Worm (Caenorhabditis elegans) whole organism, L2 larva: ENCODE measurements around the gene T22B7.8.

ENCODE experiments used
- C34F6.9 ChIP-seq: fragments of 150-350 bp; optimal IDR thresholded peaks from 2 replicates; lab custom pipeline; 2014; ENCODE audit warnings: missing biosample characterization, missing genetic modification characterization
- F13H6.1 ChIP-seq: sonication (generic microtip); optimal IDR thresholded peaks from 2 replicates; lab custom pipeline; 2016; ENCODE audit warnings: missing genetic modification characterization, missing compliant biosample characterization
- R02D3.7 ChIP-seq: fragments of 150-350 bp; optimal IDR thresholded peaks from 2 replicates; lab custom pipeline; 2014; ENCODE audit warnings: missing biosample characterization, missing genetic modification characterization
- Y55F3AM.14 ChIP-seq: fragments of 200-800 bp; sonication (Bioruptor generic); optimal IDR thresholded peaks from 2 replicates; lab custom pipeline; 2018; ENCODE audit warnings: mild to moderate bottlenecking, missing genetic modification characterization, missing compliant biosample characterization
- ZK546.5 ChIP-seq: sonication (generic microtip); optimal IDR thresholded peaks from 2 replicates; lab custom pipeline; 2017; ENCODE audit warnings: missing biosample characterization, missing genetic modification characterization
- alr-1 ChIP-seq: fragments of 150-350 bp; optimal IDR thresholded peaks from 2 replicates; lab custom pipeline; 2014; ENCODE audit warnings: missing biosample characterization, missing genetic modification characterization
- aly-2 ChIP-seq: fragments of 150-350 bp; optimal IDR thresholded peaks from 2 replicates; lab custom pipeline; 2014; ENCODE audit warnings: missing biosample characterization, missing genetic modification characterization
- blmp-1 ChIP-seq: sonication (generic microtip); optimal IDR thresholded peaks from 2 replicates; lab custom pipeline; 2017; ENCODE audit warnings: missing genetic modification characterization, mild to moderate bottlenecking, missing compliant biosample characterization, antibody characterized with exemption, moderate library complexity; ENCODE audit not compliant: insufficient read depth
- ceh-16 ChIP-seq: fragments of 150-350 bp; optimal IDR thresholded peaks from 2 replicates; lab custom pipeline; 2014; ENCODE audit warnings: missing biosample characterization, missing genetic modification characterization
- ceh-82 ChIP-seq: fragments of 150-350 bp; optimal IDR thresholded peaks from 2 replicates; lab custom pipeline; 2014; ENCODE audit warnings: missing biosample characterization, missing genetic modification characterization
- crh-2 ChIP-seq: sonication (generic microtip); optimal IDR thresholded peaks from 2 replicates; lab custom pipeline; 2017; ENCODE audit warnings: missing biosample characterization, missing genetic modification characterization
- dmd-4 ChIP-seq: sonication (generic microtip); optimal IDR thresholded peaks from 2 replicates; lab custom pipeline; 2017; ENCODE audit warnings: missing biosample characterization, missing genetic modification characterization
- egl-27 ChIP-seq: sonication (generic microtip); optimal IDR thresholded peaks from 3 replicates; lab custom pipeline; 2017; ENCODE audit warnings: missing biosample characterization, missing genetic modification reagents, missing genetic modification characterization
- elt-1 ChIP-seq: fragments of 150-350 bp; optimal IDR thresholded peaks from 2 replicates; lab custom pipeline; 2014; ENCODE audit warnings: missing biosample characterization, missing genetic modification characterization
- elt-3 ChIP-seq: sonication (generic microtip); optimal IDR thresholded peaks from 2 replicates; lab custom pipeline; 2017; ENCODE audit warnings: missing biosample characterization, missing genetic modification characterization
- fos-1 ChIP-seq: fragments of 150-350 bp; optimal IDR thresholded peaks from 2 replicates; lab custom pipeline; 2014; ENCODE audit warnings: missing biosample characterization, missing genetic modification characterization
- gmeb-1 ChIP-seq: fragments of 150-350 bp; optimal IDR thresholded peaks from 2 replicates; lab custom pipeline; 2014; ENCODE audit warnings: missing biosample characterization, missing genetic modification characterization
- lin-11 ChIP-seq: fragments of 150-350 bp; sonication (generic microtip); optimal IDR thresholded peaks from 2 replicates; lab custom pipeline; 2014; ENCODE audit warnings: missing biosample characterization, missing genetic modification characterization, inconsistent platforms, mixed read lengths
- lin-39 ChIP-seq: fragments of 150-350 bp; optimal IDR thresholded peaks from 2 replicates; lab custom pipeline; 2014; ENCODE audit warnings: missing biosample characterization, missing genetic modification reagents, missing genetic modification characterization
- lsy-2 ChIP-seq, 2 experiments: fragments of 150-350 bp in 1 of 2; sonication (generic microtip) in 1 of 2; optimal IDR thresholded peaks; 2 replicates each; lab custom pipeline; 2014 to 2017; ENCODE audit warnings: missing biosample characterization in 2 of 2, missing genetic modification characterization in 2 of 2
- mab-5 ChIP-seq: fragments of 150-350 bp; optimal IDR thresholded peaks from 2 replicates; lab custom pipeline; 2014; ENCODE audit warnings: missing biosample characterization, missing genetic modification characterization
- mbf-1 ChIP-seq: sonication (generic microtip); optimal IDR thresholded peaks from 2 replicates; lab custom pipeline; 2017; ENCODE audit warnings: missing biosample characterization, missing genetic modification characterization
- mdl-1 ChIP-seq, 2 experiments: fragments of 150-350 bp in 1 of 2; sonication (generic microtip) in 1 of 2; optimal IDR thresholded peaks; 2 replicates each; lab custom pipeline; 2017; ENCODE audit warnings: missing biosample characterization in 2 of 2, missing genetic modification characterization in 2 of 2
- nhr-10 ChIP-seq: sonication (generic microtip); optimal IDR thresholded peaks from 2 replicates; lab custom pipeline; 2017; ENCODE audit warnings: missing biosample characterization, missing genetic modification characterization
- nhr-11 ChIP-seq: fragments of 150-350 bp; optimal IDR thresholded peaks from 2 replicates; lab custom pipeline; 2014; ENCODE audit warnings: missing biosample characterization, missing genetic modification characterization
- nhr-12 ChIP-seq: fragments of 150-350 bp; optimal IDR thresholded peaks from 2 replicates; lab custom pipeline; 2014; ENCODE audit warnings: missing biosample characterization, missing genetic modification characterization
- nhr-129 ChIP-seq: fragments of 150-350 bp; optimal IDR thresholded peaks from 2 replicates; lab custom pipeline; 2014; ENCODE audit warnings: missing biosample characterization, missing genetic modification characterization
- nhr-21 ChIP-seq: fragments of 150-350 bp; optimal IDR thresholded peaks from 2 replicates; lab custom pipeline; 2014; ENCODE audit warnings: missing biosample characterization, missing genetic modification characterization
- nhr-23 ChIP-seq: fragments of 150-350 bp; optimal IDR thresholded peaks from 2 replicates; lab custom pipeline; 2014; ENCODE audit warnings: missing biosample characterization, missing genetic modification reagents, missing genetic modification characterization
- nhr-237 ChIP-seq: fragments of 150-350 bp; optimal IDR thresholded peaks from 2 replicates; lab custom pipeline; 2014; ENCODE audit warnings: missing biosample characterization, missing genetic modification characterization
- nhr-25 ChIP-seq: fragments of 150-350 bp; sonication (generic microtip); optimal IDR thresholded peaks from 3 replicates; lab custom pipeline; 2014; ENCODE audit warnings: missing biosample characterization, missing genetic modification characterization
- nhr-6 ChIP-seq: fragments of 150-350 bp; optimal IDR thresholded peaks from 2 replicates; lab custom pipeline; 2014; ENCODE audit warnings: missing biosample characterization, missing genetic modification characterization
- nhr-77 ChIP-seq: fragments of 150-350 bp; optimal IDR thresholded peaks from 2 replicates; lab custom pipeline; 2014; ENCODE audit warnings: missing biosample characterization, missing genetic modification characterization
- peb-1 ChIP-seq: fragments of 150-350 bp; optimal IDR thresholded peaks from 2 replicates; lab custom pipeline; 2014; ENCODE audit warnings: missing biosample characterization, missing genetic modification characterization
- sem-4 ChIP-seq: fragments of 150-350 bp; optimal IDR thresholded peaks from 2 replicates; lab custom pipeline; 2014; ENCODE audit warnings: missing biosample characterization, missing genetic modification reagents, missing genetic modification characterization
- skn-1 ChIP-seq: sonication (generic microtip); optimal IDR thresholded peaks from 2 replicates; lab custom pipeline; 2017; ENCODE audit warnings: missing biosample characterization, missing genetic modification characterization
- sma-3 ChIP-seq: sonication (generic microtip); optimal IDR thresholded peaks from 2 replicates; lab custom pipeline; 2016; ENCODE audit warnings: missing genetic modification reagents, missing genetic modification characterization, missing compliant biosample characterization
- sma-9 ChIP-seq, 2 experiments: fragments of 150-350 bp in 1 of 2; sonication (generic microtip) in 1 of 2; optimal IDR thresholded peaks; 2 replicates each; lab custom pipeline; 2014 to 2016; ENCODE audit warnings: missing genetic modification characterization in 2 of 2, mild to moderate bottlenecking in 1 of 2, missing biosample characterization in 1 of 2, missing compliant biosample characterization in 1 of 2, missing genetic modification reagents in 1 of 2, moderate library complexity in 1 of 2
- snpc-4 ChIP-seq: fragments of 150-350 bp; optimal IDR thresholded peaks from 2 replicates; lab custom pipeline; 2014; ENCODE audit warnings: missing biosample characterization, missing genetic modification characterization
- unc-39 ChIP-seq: fragments of 150-350 bp; optimal IDR thresholded peaks from 2 replicates; lab custom pipeline; 2014; ENCODE audit warnings: missing biosample characterization, missing genetic modification characterization
- unc-55 ChIP-seq: fragments of 150-350 bp; sonication (generic microtip); optimal IDR thresholded peaks from 3 replicates; lab custom pipeline; 2014; ENCODE audit warnings: missing biosample characterization, missing genetic modification reagents, missing genetic modification characterization
- unc-62 ChIP-seq: fragments of 150-350 bp; optimal IDR thresholded peaks from 2 replicates; lab custom pipeline; 2014; ENCODE audit warnings: missing biosample characterization, missing genetic modification reagents, missing genetic modification characterization
- zag-1 ChIP-seq: fragments of 150-350 bp; optimal IDR thresholded peaks from 2 replicates; lab custom pipeline; 2014; ENCODE audit warnings: missing biosample characterization, missing genetic modification characterization
- ztf-1 ChIP-seq: fragments of 200-800 bp; sonication (Bioruptor generic); conservative IDR thresholded peaks from 2 replicates; pipeline ENCODE4 v1.3.6; 2022; ENCODE audit warnings: missing genetic modification characterization, missing compliant biosample characterization
- ztf-11 ChIP-seq: sonication (generic microtip); optimal IDR thresholded peaks from 2 replicates; lab custom pipeline; 2017; ENCODE audit warnings: missing biosample characterization, missing genetic modification characterization
- ztf-4 ChIP-seq: fragments of 150-350 bp; optimal IDR thresholded peaks from 2 replicates; lab custom pipeline; 2014; ENCODE audit warnings: missing biosample characterization, missing genetic modification characterization

The T22B7.8 gene

ce11 chrX:5631626-5632025 is at the start of gene T22B7.8:
TSS of gene T22B7.8 (plus strand) at chrX:5631926.
- no peak for TF ChIP-seq lsy-2 (tag; optimal IDR thresholded peaks at IDR 0.05; lab: Kevin White, UChicago)
- TF ChIP-seq fos-1: peak; percentile 11

ce11 chrX:5591830-5592229 is 39.9 kb upstream of the T22B7.8 start:
- TF ChIP-seq ceh-16: peak; percentile 47
- TF ChIP-seq snpc-4 (tag; lab: Kevin White, UChicago): no peak
- TF ChIP-seq lin-11 (tag; lab: Kevin White, UChicago): no peak
- TF ChIP-seq zag-1 (tag; lab: Kevin White, UChicago): peak; percentile 39
- TF ChIP-seq unc-39 (tag; lab: Kevin White, UChicago): no peak
- TF ChIP-seq elt-1: no peak
- no peak for TF ChIP-seq ztf-4 (tag; lab: Kevin White, UChicago)
- TF ChIP-seq nhr-12 (tag; lab: Kevin White, UChicago): no peak
- TF ChIP-seq ztf-11 (tag; lab: Kevin White, UChicago): no peak
- TF ChIP-seq dmd-4: no peak
- TF ChIP-seq aly-2: no peak
- no peak for TF ChIP-seq nhr-6
- TF ChIP-seq nhr-237 (tag; lab: Kevin White, UChicago): no peak
- no peak for TF ChIP-seq Y55F3AM.14 (GFP tag; lab: Kevin White, UChicago)
- TF ChIP-seq egl-27 (tag; lab: Kevin White, UChicago): peak; percentile 2
- no peak for TF ChIP-seq nhr-23 (tag; lab: Kevin White, UChicago)
- no peak for TF ChIP-seq elt-3
- TF ChIP-seq mdl-1 (tag; optimal IDR thresholded peaks at IDR 0.05; lab: Kevin White, UChicago): no peak
- no peak for TF ChIP-seq nhr-21
- no peak for TF ChIP-seq fos-1
- peak; percentile 55 for TF ChIP-seq sem-4
- TF ChIP-seq nhr-77 (tag; lab: Kevin White, UChicago): no peak
- TF ChIP-seq skn-1 (tag; lab: Kevin White, UChicago): no peak
- no peak for TF ChIP-seq crh-2
- TF ChIP-seq mbf-1 (tag; lab: Kevin White, UChicago): no peak
- TF ChIP-seq C34F6.9 (tag; lab: Kevin White, UChicago): peak; percentile 31
- TF ChIP-seq R02D3.7 (tag; lab: Kevin White, UChicago): no peak
- no peak for TF ChIP-seq ceh-82 (tag; lab: Kevin White, UChicago)
- peak; percentile 54 for TF ChIP-seq mab-5
- no peak for TF ChIP-seq nhr-25
- TF ChIP-seq F13H6.1 (tag; lab: Kevin White, UChicago): peak; percentile 68
- no peak for TF ChIP-seq ZK546.5 (tag; lab: Kevin White, UChicago)
- no peak for TF ChIP-seq gmeb-1 (tag; lab: Kevin White, UChicago)
- TF ChIP-seq nhr-10 (tag; lab: Kevin White, UChicago): no peak
- TF ChIP-seq ztf-1 (GFP tag; lab: Robert Waterston, UW): no peak
- TF ChIP-seq lsy-2 (tag; optimal IDR thresholded peaks at IDR 0.05; lab: Kevin White, UChicago): peak in 1 of 2 experiments; percentile 31
- peak; percentile 60 for TF ChIP-seq nhr-129 (tag; lab: Kevin White, UChicago)
- TF ChIP-seq unc-55: peak; percentile 15
- TF ChIP-seq unc-62: no peak
- TF ChIP-seq sma-9 (GFP tag; optimal IDR thresholded peaks at IDR 0.05; lab: Kevin White, UChicago): peak; percentile 58
- TF ChIP-seq sma-9 (tag; optimal IDR thresholded peaks at IDR 0.05; lab: Kevin White, UChicago): no peak
- TF ChIP-seq blmp-1 (tag; lab: Kevin White, UChicago): peak; percentile 42
- TF ChIP-seq alr-1: no peak
- no peak for TF ChIP-seq sma-3 (GFP tag; lab: Kevin White, UChicago)
- TF ChIP-seq peb-1: no peak
- no peak for TF ChIP-seq lin-39 (tag; lab: Kevin White, UChicago)
- TF ChIP-seq nhr-11 (tag; lab: Kevin White, UChicago): no peak
- TF ChIP-seq, all 48 proteins: peak for 12
